Fruit fly (Drosophila melanogaster) whole organism, embryonic: ENCODE results near the gene Rab9.

Experiments
- Adf1 ChIP-seq: fragments of 200-800 bp; sonication (Bioruptor generic); IDR thresholded peaks from 2 replicates; pipeline ENCODE4 v1.3.6; 2022; ENCODE audit warnings: missing biosample characterization, missing genetic modification characterization
- Aef1 ChIP-seq: fragments of 200-800 bp; sonication (Bioruptor generic); IDR thresholded peaks from 3 replicates; pipeline ENCODE4 v1.3.6; 2022; ENCODE audit warnings: missing biosample characterization, missing genetic modification characterization
- Bdp1 ChIP-seq: fragments of 200-800 bp; sonication (Bioruptor generic); optimal IDR thresholded peaks from 3 replicates; lab custom pipeline; 2016; ENCODE audit warnings: missing biosample characterization, missing genetic modification characterization
- CG13287 ChIP-seq: fragments of 200-800 bp; sonication (Bioruptor generic); IDR thresholded peaks from 2 replicates; pipeline ENCODE4 v1.3.6; 2022; ENCODE audit warnings: missing biosample characterization, missing genetic modification characterization; ENCODE audit not compliant: partially characterized antibody
- CG15269 ChIP-seq: fragments of 200-800 bp; sonication (Bioruptor generic); optimal IDR thresholded peaks from 2 replicates; lab custom pipeline; 2018; ENCODE audit warnings: missing biosample characterization, mild to moderate bottlenecking, missing genetic modification characterization, moderate library complexity
- CG17359 ChIP-seq: fragments of 200-800 bp; sonication (Bioruptor generic); optimal IDR thresholded peaks from 3 replicates; lab custom pipeline; 2018; ENCODE audit warnings: missing biosample characterization, mild to moderate bottlenecking, missing genetic modification characterization, moderate library complexity
- CG18476 ChIP-seq: fragments of 200-800 bp; sonication (Bioruptor generic); optimal IDR thresholded peaks from 2 replicates; lab custom pipeline; 2016; ENCODE audit warnings: missing biosample characterization, mild to moderate bottlenecking, missing genetic modification characterization
- CG18599 ChIP-seq: fragments of 200-800 bp; sonication (Bioruptor generic); optimal IDR thresholded peaks from 3 replicates; lab custom pipeline; 2017; ENCODE audit warnings: missing biosample characterization, missing genetic modification characterization, mild to moderate bottlenecking, moderate library complexity, missing genetic modification reagents
- CG2120 ChIP-seq: fragments of 200-800 bp; sonication (Bioruptor generic); optimal IDR thresholded peaks from 3 replicates; lab custom pipeline; 2016; ENCODE audit warnings: missing biosample characterization, missing genetic modification characterization
- CG30403 ChIP-seq: fragments of 200-800 bp; sonication (Bioruptor generic); optimal IDR thresholded peaks from 3 replicates; lab custom pipeline; 2016; ENCODE audit warnings: missing biosample characterization, missing genetic modification characterization
- CG31388 ChIP-seq: fragments of 200-800 bp; sonication (Bioruptor generic); optimal IDR thresholded peaks from 2 replicates; lab custom pipeline; 2016; ENCODE audit warnings: missing biosample characterization, missing genetic modification characterization
- CG31441 ChIP-seq: fragments of 200-800 bp; sonication (Bioruptor generic); IDR thresholded peaks from 2 replicates; pipeline ENCODE4 v1.3.6; 2022; ENCODE audit warnings: missing biosample characterization, missing genetic modification characterization
- CG32767 ChIP-seq: fragments of 200-800 bp; sonication (Bioruptor generic); IDR thresholded peaks from 2 replicates; pipeline ENCODE4 v1.3.6; 2022; ENCODE audit warnings: missing biosample characterization, missing genetic modification characterization
- CG34422 ChIP-seq: fragments of 200-800 bp; sonication (Bioruptor generic); IDR thresholded peaks from 3 replicates; pipeline ENCODE4 v1.3.6; 2022; ENCODE audit warnings: missing biosample characterization, missing genetic modification characterization
- CG4360 ChIP-seq: fragments of 200-800 bp; sonication (Bioruptor generic); IDR thresholded peaks from 2 replicates; pipeline ENCODE4 v1.3.6; 2022; ENCODE audit warnings: missing biosample characterization, missing genetic modification characterization
- CG4404 ChIP-seq: fragments of 200-800 bp; sonication (Bioruptor generic); IDR thresholded peaks from 2 replicates; pipeline ENCODE4 v1.3.6; 2022; ENCODE audit warnings: missing biosample characterization, missing genetic modification characterization
- CG4854 ChIP-seq: fragments of 200-800 bp; sonication (Bioruptor generic); optimal IDR thresholded peaks from 2 replicates; lab custom pipeline; 2016; ENCODE audit warnings: missing biosample characterization, missing genetic modification characterization, inconsistent platforms
- CG8281 ChIP-seq: fragments of 200-800 bp; sonication (Bioruptor generic); optimal IDR thresholded peaks from 2 replicates; lab custom pipeline; 2018; ENCODE audit warnings: missing biosample characterization, mild to moderate bottlenecking, missing genetic modification characterization, moderate library complexity
- CG8359 ChIP-seq: fragments of 200-800 bp; sonication (Bioruptor generic); optimal IDR thresholded peaks from 2 replicates; lab custom pipeline; 2017; ENCODE audit warnings: missing biosample characterization, mild to moderate bottlenecking, missing genetic modification characterization, borderline replicate concordance
- CG8478 ChIP-seq: fragments of >200 bp; optimal IDR thresholded peaks from 2 replicates; lab custom pipeline; 2018
- D ChIP-seq, 2 experiments: fragments of 200-800 bp in 1 of 2; fragments of >200 bp in 1 of 2; sonication (Bioruptor generic) in 1 of 2; optimal IDR thresholded peaks; 2 replicates in 1 of 2; 3 replicates in 1 of 2; lab custom pipeline; 2017; ENCODE audit warnings: mild to moderate bottlenecking in 1 of 2, missing biosample characterization in 1 of 2, missing genetic modification characterization in 1 of 2, missing genetic modification reagents in 1 of 2
- D19A ChIP-seq: fragments of 200-800 bp; optimal IDR thresholded peaks from 3 replicates; lab custom pipeline; 2019; ENCODE audit warnings: missing biosample characterization, mild to moderate bottlenecking, missing genetic modification characterization, moderate library complexity
- Deaf1 ChIP-seq: fragments of 200-800 bp; optimal IDR thresholded peaks from 3 replicates; lab custom pipeline; 2019; ENCODE audit warnings: missing biosample characterization, mild to moderate bottlenecking, missing genetic modification characterization, moderate library complexity
- Dfd ChIP-seq, 2 experiments: fragments of >200 bp; optimal IDR thresholded peaks; 2 replicates each; lab custom pipeline; 2017; ENCODE audit warnings: missing biosample characterization in 2 of 2, missing genetic modification characterization in 2 of 2
- Dref ChIP-seq: fragments of 200-800 bp; sonication (Bioruptor generic); IDR thresholded peaks from 2 replicates; pipeline ENCODE4 v1.3.6; 2022; ENCODE audit warnings: missing biosample characterization, missing genetic modification characterization
- E2f2 ChIP-seq: fragments of 200-800 bp; sonication (Bioruptor generic); IDR thresholded peaks from 2 replicates; pipeline ENCODE4 v1.3.6; 2022; ENCODE audit warnings: missing biosample characterization, missing genetic modification characterization
- HHEX ChIP-seq: fragments of 200-800 bp; sonication (Bioruptor generic); optimal IDR thresholded peaks from 3 replicates; lab custom pipeline; 2017; ENCODE audit warnings: missing biosample characterization, mild to moderate bottlenecking, missing genetic modification characterization, missing genetic modification reagents
- HLH3B ChIP-seq: fragments of 200-800 bp; sonication (Bioruptor generic); IDR thresholded peaks from 2 replicates; pipeline ENCODE4 v1.3.6; 2022; ENCODE audit warnings: missing biosample characterization, missing genetic modification characterization
- Hey ChIP-seq: fragments of 200-800 bp; sonication (Bioruptor generic); optimal IDR thresholded peaks from 3 replicates; lab custom pipeline; 2018; ENCODE audit warnings: missing biosample characterization, mild to moderate bottlenecking, missing genetic modification characterization
- Med ChIP-seq: fragments of 200-800 bp; sonication (Bioruptor generic); peaks from one replicate; lab custom pipeline; 2016; ENCODE audit warnings: missing biosample characterization, missing genetic modification characterization, mild to moderate bottlenecking, inconsistent platforms, moderate library complexity
- Meics ChIP-seq: fragments of 200-800 bp; sonication (Bioruptor generic); optimal IDR thresholded peaks from 2 replicates; lab custom pipeline; 2017; ENCODE audit warnings: missing biosample characterization, mild to moderate bottlenecking, missing genetic modification characterization
- NC2β ChIP-seq: fragments of 200-800 bp; sonication (Bioruptor generic); optimal IDR thresholded peaks from 2 replicates; lab custom pipeline; 2016; ENCODE audit warnings: missing biosample characterization, missing genetic modification characterization
- Sin3A ChIP-seq: fragments of >200 bp; optimal IDR thresholded peaks from 2 replicates; lab custom pipeline; 2018
- Sry-β ChIP-seq: fragments of 200-800 bp; sonication (Bioruptor generic); optimal IDR thresholded peaks from 2 replicates; lab custom pipeline; 2018; ENCODE audit warnings: missing biosample characterization, mild to moderate bottlenecking, missing genetic modification characterization, moderate library complexity
- Usf ChIP-seq: fragments of 200-800 bp; sonication (Bioruptor generic); optimal IDR thresholded peaks from 2 replicates; lab custom pipeline; 2017; ENCODE audit warnings: missing genotype, missing biosample characterization, missing genetic modification characterization
- ara ChIP-seq: fragments of 200-800 bp; sonication (Bioruptor generic); IDR thresholded peaks from 2 replicates; pipeline ENCODE4 v1.3.6; 2022; ENCODE audit warnings: missing biosample characterization, missing genetic modification characterization
- caup ChIP-seq: fragments of 200-800 bp; sonication (Bioruptor generic); optimal IDR thresholded peaks from 3 replicates; lab custom pipeline; 2017; ENCODE audit warnings: missing biosample characterization, mild to moderate bottlenecking, missing genetic modification characterization, moderate library complexity; ENCODE audit not compliant: severe bottlenecking
- chinmo ChIP-seq: fragments of 200-800 bp; sonication (Bioruptor generic); IDR thresholded peaks from 4 replicates; pipeline ENCODE4 v1.3.6; 2022; ENCODE audit warnings: missing biosample characterization, missing genetic modification characterization; ENCODE audit not compliant: partially characterized antibody
- chn ChIP-seq: fragments of 200-800 bp; sonication (Bioruptor generic); optimal IDR thresholded peaks from 2 replicates; lab custom pipeline; 2016; ENCODE audit warnings: missing biosample characterization, missing genetic modification characterization
- dati ChIP-seq: fragments of 200-800 bp; sonication (Bioruptor generic); IDR thresholded peaks from 2 replicates; pipeline ENCODE4 v1.3.6; 2022; ENCODE audit warnings: missing biosample characterization, missing genetic modification characterization
- jumu ChIP-seq: fragments of 200-800 bp; sonication (Bioruptor generic); optimal IDR thresholded peaks from 3 replicates; lab custom pipeline; 2016; ENCODE audit warnings: missing biosample characterization, missing genetic modification characterization
- kay ChIP-seq: fragments of 200-800 bp; sonication (Bioruptor generic); optimal IDR thresholded peaks from 2 replicates; lab custom pipeline; 2016; ENCODE audit warnings: missing biosample characterization, missing genetic modification characterization
- lola ChIP-seq, 3 experiments: fragments of >200 bp in 2 of 3; fragments of 200-800 bp in 1 of 3; sonication (Bioruptor generic) in 1 of 3; optimal IDR thresholded peaks; 2 replicates each; lab custom pipeline; 2017 to 2019; ENCODE audit warnings: missing biosample characterization in 3 of 3, missing genetic modification characterization in 3 of 3, mild to moderate bottlenecking in 1 of 3, moderate library complexity in 1 of 3
- mam ChIP-seq: fragments of 200-800 bp; sonication (Bioruptor generic); optimal IDR thresholded peaks from 3 replicates; lab custom pipeline; 2016; ENCODE audit warnings: missing biosample characterization, missing genetic modification characterization
- peb ChIP-seq: fragments of 200-800 bp; sonication (Bioruptor generic); IDR thresholded peaks from 2 replicates; pipeline ENCODE4 v1.3.6; 2022; ENCODE audit warnings: missing biosample characterization, missing genetic modification characterization
- pzg ChIP-seq: fragments of 200-800 bp; sonication (Bioruptor generic); optimal IDR thresholded peaks from 3 replicates; lab custom pipeline; 2018; ENCODE audit warnings: missing biosample characterization, mild to moderate bottlenecking, missing genetic modification characterization, moderate library complexity
- sens-2 ChIP-seq: fragments of 200-800 bp; sonication (Bioruptor generic); IDR thresholded peaks from 2 replicates; pipeline ENCODE4 v1.3.6; 2022; ENCODE audit warnings: missing biosample characterization, missing genetic modification characterization
- sima ChIP-seq: fragments of 200-800 bp; sonication (Bioruptor generic); optimal IDR thresholded peaks from 2 replicates; lab custom pipeline; 2016; ENCODE audit warnings: missing biosample characterization, missing genetic modification characterization
- stc ChIP-seq: fragments of 200-800 bp; sonication (Bioruptor generic); IDR thresholded peaks from 2 replicates; pipeline ENCODE4 v1.3.6; 2022; ENCODE audit warnings: missing biosample characterization, missing genetic modification characterization
- tx ChIP-seq: fragments of 200-800 bp; sonication (Bioruptor generic); optimal IDR thresholded peaks from 2 replicates; lab custom pipeline; 2016; ENCODE audit warnings: missing biosample characterization, missing genetic modification characterization

The Rab9 gene

DNA sequence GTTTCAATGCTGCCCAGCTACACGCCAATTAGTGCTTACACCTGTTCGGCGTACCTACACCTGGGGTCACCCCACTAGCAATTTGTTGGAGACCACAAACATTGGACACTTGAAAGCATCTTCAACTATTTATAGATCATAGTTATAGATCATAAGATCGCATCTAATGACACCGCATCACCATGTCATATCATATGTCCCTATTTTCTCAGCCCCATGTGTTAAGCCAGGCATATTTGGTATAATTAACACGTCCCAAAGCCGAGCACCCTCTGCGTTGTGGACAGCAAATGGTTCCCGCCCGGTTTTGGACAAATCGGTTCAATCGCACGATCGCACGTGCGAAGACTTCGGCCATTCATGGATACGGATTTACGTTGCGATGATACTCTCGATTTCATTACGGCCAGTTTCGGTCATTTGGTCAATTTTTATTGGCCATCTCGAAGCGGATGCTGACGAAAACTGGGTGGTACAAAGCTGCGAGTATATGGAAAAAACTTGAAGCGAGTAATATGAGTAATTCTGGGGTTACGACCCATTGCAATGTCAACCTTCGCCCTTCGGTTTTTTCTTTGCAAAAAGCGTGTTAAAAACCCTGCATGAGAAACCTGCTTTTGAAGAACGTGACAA lies 7.3 kb downstream of the Rab9 start (continued):
- TF ChIP-seq peb (GFP tag; lab: Robert Waterston, UW) (peak; percentile 21; the same call in 1 of the 2 replicates), CG18599 (GFP tag; lab: Kevin White, UChicago) (peak; percentile 77), chn (GFP tag; lab: Kevin White, UChicago) (peak; percentile 83), chinmo (GFP tag; lab: Robert Waterston, UW) (0 out of 4 replicates have a peak, but pooled peaks have one; percentile 73), Aef1 (GFP tag; lab: Robert Waterston, UW) (peak; percentile 91), CG4854 (GFP tag; lab: Kevin White, UChicago) (peak; percentile 27), Dref (no peak), CG4360 (GFP tag; lab: Robert Waterston, UW) (no peak), CG8478 (no peak), E2f2 (GFP tag; lab: Robert Waterston, UW) (peak; percentile 78), CG31441 (GFP tag; lab: Robert Waterston, UW) (peak; percentile 61), CG8359 (GFP tag; lab: Kevin White, UChicago) (peak; percentile 47), Sin3A (lab: Kevin White, UChicago) (no peak), Deaf1 (peak; percentile 75), sens-2 (GFP tag; lab: Robert Waterston, UW) (peak; percentile 52; the same call in 1 of the 2 replicates), pzg (GFP tag; lab: Kevin White, UChicago) (no peak), HHEX (peak; percentile 75), HLH3B (GFP tag; lab: Robert Waterston, UW) (peak; percentile 91), CG17359 (tag; lab: Kevin White, UChicago) (peak; percentile 82), D (optimal IDR thresholded peaks at IDR 0.05; lab: Kevin White, UChicago) (no peak), D (GFP tag; optimal IDR thresholded peaks at IDR 0.05; lab: Kevin White, UChicago) (peak; percentile 66), CG30403 (GFP tag; lab: Kevin White, UChicago) (peak; percentile 91), tx (GFP tag; lab: Kevin White, UChicago) (peak; percentile 53), CG15269 (tag; lab: Kevin White, UChicago) (peak; percentile 96), caup (GFP tag; lab: Kevin White, UChicago) (peak; percentile 69), CG34422 (GFP tag; lab: Robert Waterston, UW) (peak; percentile 86), Sry-β (GFP tag; lab: Kevin White, UChicago) (no peak), CG8281 (tag; lab: Kevin White, UChicago) (peak; percentile 81), jumu (GFP tag; lab: Kevin White, UChicago) (peak; percentile 74), CG4404 (peak; percentile 53; the same call in 1 of the 2 replicates), CG13287 (GFP tag; lab: Robert Waterston, UW) (no peak), CG18476 (peak; percentile 53), stc (peak; percentile 77), Adf1 (peak; percentile 44; the same call in 1 of the 2 replicates), CG2120 (GFP tag; lab: Kevin White, UChicago) (peak; percentile 75), CG32767 (GFP tag; lab: Robert Waterston, UW) (peak; percentile 90), Hey (tag; lab: Kevin White, UChicago) (no peak), dati (GFP tag; lab: Robert Waterston, UW) (no peak; the same call in 1 of the 2 replicates), sima (GFP tag; lab: Kevin White, UChicago) (no peak), kay (GFP tag; lab: Kevin White, UChicago) (peak; percentile 57), D19A (tag; lab: Kevin White, UChicago) (peak; percentile 65), Med (GFP tag; lab: Kevin White, UChicago) (peak; percentile 95), CG31388 (GFP tag; lab: Kevin White, UChicago) (peak; percentile 23), lola (GFP tag; optimal IDR thresholded peaks at IDR 0.05; lab: Kevin White, UChicago) (peak in 1 of 3 experiments; percentile 68), ara (GFP tag; lab: Robert Waterston, UW) (peak; percentile 52; the same call in 1 of the 2 replicates), NC2β (GFP tag; lab: Kevin White, UChicago) (peak; percentile 45), mam (GFP tag; lab: Kevin White, UChicago) (peak; percentile 81), Bdp1 (GFP tag; lab: Kevin White, UChicago) (peak; percentile 62), Dfd (GFP tag; optimal IDR thresholded peaks at IDR 0.05; lab: Kevin White, UChicago) (no peak), Meics (GFP tag; lab: Kevin White, UChicago) (peak; percentile 81), Usf (GFP tag; lab: Kevin White, UChicago) (peak; percentile 72)
